Fruit fly (Drosophila melanogaster): ENCODE measurements around the gene KaiR1D.

dm6 chr3R:20850395-20851039 is 15.5 kb downstream of the KaiR1D start, which contains the start of gene RpS30:
- no peak for TF ChIP-seq pan (optimal IDR thresholded peaks at IDR 0.05)
- TF ChIP-seq usp (GFP tag; optimal IDR thresholded peaks at IDR 0.05): no peak
- TF ChIP-seq Dll (optimal IDR thresholded peaks at IDR 0.05): no peak

Data from whole organism.